Worm (Caenorhabditis elegans) whole organism, mixed stage, embryonic: ENCODE results near the gene F21C10.18.

ENCODE experiments used
- M03D4.4 ChIP-seq: sonication (generic microtip); optimal IDR thresholded peaks from 2 replicates; lab custom pipeline; 2017; ENCODE audit warnings: mild to moderate bottlenecking, missing genetic modification characterization, missing compliant biosample characterization
- bed-3 ChIP-seq: fragments of 200-800 bp; sonication (Bioruptor generic); optimal IDR thresholded peaks from 3 replicates; lab custom pipeline; 2018; ENCODE audit warnings: mild to moderate bottlenecking, missing genetic modification characterization, moderate library complexity, missing compliant biosample characterization
- blmp-1 ChIP-seq: fragments of 150-350 bp; optimal IDR thresholded peaks from 2 replicates; lab custom pipeline; 2014; ENCODE audit warnings: missing biosample characterization, missing genetic modification characterization
- ceh-39 ChIP-seq: fragments of 150-350 bp; optimal IDR thresholded peaks from 2 replicates; lab custom pipeline; 2014; ENCODE audit warnings: missing biosample characterization, missing genetic modification characterization
- ceh-43 ChIP-seq: fragments of 200-800 bp; sonication (Bioruptor generic); optimal IDR thresholded peaks from 2 replicates; lab custom pipeline; 2018; ENCODE audit warnings: mild to moderate bottlenecking, missing genetic modification characterization, moderate library complexity, missing compliant biosample characterization
- ceh-83 ChIP-seq: fragments of 200-800 bp; sonication (Bioruptor generic); optimal IDR thresholded peaks from 2 replicates; lab custom pipeline; 2018; ENCODE audit warnings: mild to moderate bottlenecking, missing genetic modification characterization, missing compliant biosample characterization
- ces-1 ChIP-seq: fragments of 150-350 bp; optimal IDR thresholded peaks from 2 replicates; lab custom pipeline; 2014; ENCODE audit warnings: missing biosample characterization, missing genetic modification reagents, missing genetic modification characterization
- cnd-1 ChIP-seq: fragments of 200-800 bp; sonication (Bioruptor generic); optimal IDR thresholded peaks from 2 replicates; lab custom pipeline; 2018; ENCODE audit warnings: mild to moderate bottlenecking, missing genetic modification characterization, missing compliant biosample characterization
- drap-1 ChIP-seq: fragments of 200-800 bp; sonication (Bioruptor generic); optimal IDR thresholded peaks from 3 replicates; lab custom pipeline; 2018; ENCODE audit warnings: mild to moderate bottlenecking, missing genetic modification characterization, missing compliant biosample characterization
- elt-1 ChIP-seq: sonication (generic microtip); optimal IDR thresholded peaks from 2 replicates; lab custom pipeline; 2017; ENCODE audit warnings: missing genetic modification characterization, mild to moderate bottlenecking, missing compliant biosample characterization, antibody characterized with exemption, moderate library complexity, borderline replicate concordance; ENCODE audit not compliant: insufficient read depth
- elt-3 ChIP-seq: fragments of 150-350 bp; optimal IDR thresholded peaks from 2 replicates; lab custom pipeline; 2014; ENCODE audit warnings: missing biosample characterization, missing genetic modification characterization
- flh-1 ChIP-seq: fragments of 200-800 bp; sonication (Bioruptor generic); optimal IDR thresholded peaks from 2 replicates; lab custom pipeline; 2018; ENCODE audit warnings: mild to moderate bottlenecking, missing genetic modification characterization, moderate library complexity, missing compliant biosample characterization
- ham-2 ChIP-seq: fragments of 200-800 bp; sonication (Bioruptor generic); optimal IDR thresholded peaks from 2 replicates; lab custom pipeline; 2018; ENCODE audit warnings: mild to moderate bottlenecking, missing genetic modification characterization, missing compliant biosample characterization
- hlh-1 ChIP-seq: fragments of 150-350 bp; optimal IDR thresholded peaks from 2 replicates; lab custom pipeline; 2014; ENCODE audit warnings: missing biosample characterization, missing genetic modification reagents, missing genetic modification characterization
- lin-13 ChIP-seq: fragments of 150-350 bp; optimal IDR thresholded peaks from 2 replicates; lab custom pipeline; 2014; ENCODE audit warnings: missing biosample characterization, missing genetic modification characterization
- lin-32 ChIP-seq: fragments of 200-800 bp; sonication (Bioruptor generic); optimal IDR thresholded peaks from 2 replicates; lab custom pipeline; 2018; ENCODE audit warnings: mild to moderate bottlenecking, missing genetic modification characterization, missing compliant biosample characterization
- lsy-2 ChIP-seq: fragments of 150-350 bp; optimal IDR thresholded peaks from 2 replicates; lab custom pipeline; 2014; ENCODE audit warnings: missing biosample characterization, missing genetic modification characterization
- mab-5 ChIP-seq: fragments of 150-350 bp; optimal IDR thresholded peaks from 2 replicates; lab custom pipeline; 2014; ENCODE audit warnings: missing biosample characterization, missing genetic modification characterization
- mls-2 ChIP-seq: sonication (generic microtip); optimal IDR thresholded peaks from 2 replicates; lab custom pipeline; 2016; ENCODE audit warnings: mild to moderate bottlenecking, missing genetic modification characterization, moderate library complexity, missing compliant biosample characterization
- nhr-12 ChIP-seq: fragments of 150-350 bp; optimal IDR thresholded peaks from 2 replicates; lab custom pipeline; 2014; ENCODE audit warnings: missing biosample characterization, missing genetic modification characterization
- nhr-2 ChIP-seq: fragments of 150-350 bp; optimal IDR thresholded peaks from 2 replicates; lab custom pipeline; 2014; ENCODE audit warnings: missing biosample characterization, missing genetic modification characterization
- nhr-28 ChIP-seq: fragments of 150-350 bp; optimal IDR thresholded peaks from 2 replicates; lab custom pipeline; 2014; ENCODE audit warnings: missing biosample characterization, missing genetic modification characterization
- nhr-76 ChIP-seq: sonication (generic microtip); optimal IDR thresholded peaks from 2 replicates; lab custom pipeline; 2017; ENCODE audit warnings: missing biosample characterization, missing genetic modification characterization
- pha-4 ChIP-seq: fragments of 150-350 bp; optimal IDR thresholded peaks from 2 replicates; lab custom pipeline; 2018; ENCODE audit warnings: missing biosample characterization, missing genetic modification reagents, missing genetic modification characterization
- sem-2 ChIP-seq: fragments of 200-800 bp; sonication (Bioruptor generic); optimal IDR thresholded peaks from 2 replicates; lab custom pipeline; 2018; ENCODE audit warnings: mild to moderate bottlenecking, missing genetic modification characterization, missing compliant biosample characterization
- snpc-4 ChIP-seq: fragments of 150-350 bp; optimal IDR thresholded peaks from 2 replicates; lab custom pipeline; 2014; ENCODE audit warnings: missing biosample characterization, missing genetic modification characterization
- sptf-1 ChIP-seq: sonication (generic microtip); optimal IDR thresholded peaks from 2 replicates; lab custom pipeline; 2017; ENCODE audit warnings: mild to moderate bottlenecking, missing genetic modification characterization, moderate library complexity, missing compliant biosample characterization
- tbx-8 ChIP-seq: fragments of 200-800 bp; sonication (Bioruptor generic); optimal IDR thresholded peaks from 2 replicates; lab custom pipeline; 2018; ENCODE audit warnings: mild to moderate bottlenecking, missing genetic modification characterization, moderate library complexity, missing compliant biosample characterization
- unc-120 ChIP-seq: sonication (generic microtip); optimal IDR thresholded peaks from 2 replicates; lab custom pipeline; 2017; ENCODE audit warnings: missing genetic modification characterization, missing compliant biosample characterization; ENCODE audit not compliant: poor library complexity, severe bottlenecking
- unc-39 ChIP-seq: fragments of 150-350 bp; optimal IDR thresholded peaks from 2 replicates; lab custom pipeline; 2014; ENCODE audit warnings: missing biosample characterization, missing genetic modification characterization
- unc-62 ChIP-seq: fragments of 150-350 bp; optimal IDR thresholded peaks from 2 replicates; lab custom pipeline; 2014; ENCODE audit warnings: missing biosample characterization, missing genetic modification reagents, missing genetic modification characterization
- zip-8 ChIP-seq: fragments of 150-350 bp; optimal IDR thresholded peaks from 2 replicates; lab custom pipeline; 2014; ENCODE audit warnings: missing biosample characterization, missing genetic modification characterization
- ztf-11 ChIP-seq: fragments of 150-350 bp; optimal IDR thresholded peaks from 2 replicates; lab custom pipeline; 2014; ENCODE audit warnings: missing biosample characterization, missing genetic modification characterization

The F21C10.18 gene

ce11 chrV:9126316-9126715, 18.0 kb downstream of the F21C10.18 start, which contains the start of gene F21C10.4:
Gene F21C10.4 (plus strand): TSS chrV:9126616.
- TF ChIP-seq zip-8 (tag; lab: Kevin White, UChicago), result no peak
- TF ChIP-seq snpc-4 (tag; lab: Kevin White, UChicago), result no peak

ce11 chrV:9127773-9128172, 19.5 kb downstream of the F21C10.18 start, which contains the start of gene F21C10.3:
Gene F21C10.3 (plus strand): TSS chrV:9128073.
- TF ChIP-seq nhr-76 (no peak), drap-1 (GFP tag; lab: Kevin White, UChicago) (no peak), tbx-8 (GFP tag; lab: Kevin White, UChicago) (no peak), nhr-2 (tag; lab: Kevin White, UChicago) (no peak), flh-1 (no peak), ham-2 (GFP tag; lab: Kevin White, UChicago) (no peak), ces-1 (GFP tag; lab: Kevin White, UChicago) (no peak), ceh-43 (no peak), mab-5 (tag; lab: Kevin White, UChicago) (no peak), nhr-28 (tag; lab: Kevin White, UChicago) (no peak), elt-3 (tag; lab: Kevin White, UChicago) (no peak)

ce11 chrV:9128562-9128961, 20.2 kb downstream of the F21C10.18 start:
- no peak for TF ChIP-seq zip-8 (tag; lab: Kevin White, UChicago)

- no peak for TF ChIP-seq blmp-1 (tag; lab: Kevin White, UChicago)
Observed at ce11 chrV:9130766-9131165, 22.4 kb downstream of the F21C10.18 start, which contains the start of gene F21C10.19. Gene F21C10.19 (plus strand): TSS chrV:9131066.

- no peak for TF ChIP-seq lsy-2
- TF ChIP-seq ceh-39 (tag; lab: Kevin White, UChicago), result no peak
- no peak for TF ChIP-seq unc-39 (tag; lab: Kevin White, UChicago)
- TF ChIP-seq unc-62, result no peak
- TF ChIP-seq ceh-43, result no peak
- no peak for TF ChIP-seq lin-32 (GFP tag; lab: Kevin White, UChicago)
Observed at ce11 chrV:9132043-9132442, 23.7 kb downstream of the F21C10.18 start, which contains the start of gene F21C10.1. Gene F21C10.1 (plus strand): TSS chrV:9132343.

DNA sequence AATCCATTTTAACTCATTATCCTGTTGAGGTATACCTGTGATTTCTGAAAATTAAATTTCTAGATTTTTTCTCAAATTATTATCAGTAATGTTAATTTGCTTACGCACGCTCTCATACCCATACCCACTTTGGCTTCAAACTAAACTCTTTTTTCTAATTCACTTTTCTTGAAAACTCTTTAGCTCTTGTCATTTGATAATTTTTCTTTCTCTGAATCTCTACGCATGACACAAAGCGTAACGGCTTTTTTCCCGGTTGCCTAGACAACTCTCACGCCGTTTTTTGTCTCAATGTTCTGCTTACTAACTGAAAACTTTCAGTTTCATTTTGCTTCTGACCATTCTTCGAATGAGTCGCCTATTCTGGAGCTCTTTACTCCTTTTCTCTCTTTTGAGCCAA, 25.6 kb downstream of the F21C10.18 start, which contains the start of gene B0222.1:
Gene B0222.1, plus strand, starts transcription at position 306 of the 400 bp plus-strand sequence.
- TF ChIP-seq hlh-1 (tag; lab: Kevin White, UChicago) (no peak), sptf-1 (no peak), nhr-76 (no peak), ztf-11 (tag; lab: Kevin White, UChicago) (no peak), nhr-2 (tag; lab: Kevin White, UChicago) (no peak), nhr-12 (tag; lab: Kevin White, UChicago) (no peak), M03D4.4 (no peak), zip-8 (tag; lab: Kevin White, UChicago) (no peak), ceh-83 (no peak), sem-2 (GFP tag; lab: Kevin White, UChicago) (no peak), ces-1 (GFP tag; lab: Kevin White, UChicago) (no peak), elt-1 (tag; lab: Kevin White, UChicago) (no peak), snpc-4 (tag; lab: Kevin White, UChicago) (no peak), unc-120 (tag; lab: Kevin White, UChicago) (no peak), mab-5 (tag; lab: Kevin White, UChicago) (no peak), blmp-1 (tag; lab: Kevin White, UChicago) (no peak), flh-1 (no peak), tbx-8 (GFP tag; lab: Kevin White, UChicago) (no peak), pha-4 (tag; lab: Kevin White, UChicago) (no peak)
- TF ChIP-seq, all 35 proteins: peak for 0

- TF ChIP-seq bed-3 (GFP tag; lab: Kevin White, UChicago) (no peak), lin-32 (GFP tag; lab: Kevin White, UChicago) (no peak), zip-8 (tag; lab: Kevin White, UChicago) (no peak), snpc-4 (tag; lab: Kevin White, UChicago) (no peak), unc-39 (tag; lab: Kevin White, UChicago) (no peak), cnd-1 (tag; lab: Kevin White, UChicago) (no peak), ceh-39 (tag; lab: Kevin White, UChicago) (no peak), lin-13 (tag; lab: Kevin White, UChicago) (no peak), ceh-43 (no peak), unc-120 (tag; lab: Kevin White, UChicago) (no peak), mls-2 (no peak), blmp-1 (tag; lab: Kevin White, UChicago) (no peak)
Observed at ce11 chrV:9137618-9138017, 29.3 kb downstream of the F21C10.18 start, which contains the start of gene pitr-2. Gene pitr-2 (minus strand): TSS chrV:9137718.
